Worm (Caenorhabditis elegans) whole organism, L2 larva: ENCODE results near the gene nhr-121.

Source experiments
- F13H6.1 ChIP-seq: sonication (generic microtip); optimal IDR thresholded peaks from 2 replicates; lab custom pipeline; 2016; ENCODE audit warnings: missing genetic modification characterization, missing compliant biosample characterization
- R02D3.7 ChIP-seq: fragments of 150-350 bp; optimal IDR thresholded peaks from 2 replicates; lab custom pipeline; 2014; ENCODE audit warnings: missing biosample characterization, missing genetic modification characterization
- aly-2 ChIP-seq: fragments of 150-350 bp; optimal IDR thresholded peaks from 2 replicates; lab custom pipeline; 2014; ENCODE audit warnings: missing biosample characterization, missing genetic modification characterization
- ama-1 ChIP-seq: fragments of 150-350 bp; optimal IDR thresholded peaks from 2 replicates; lab custom pipeline; 2018; ENCODE audit warnings: inconsistent platforms
- ceh-82 ChIP-seq: fragments of 150-350 bp; optimal IDR thresholded peaks from 2 replicates; lab custom pipeline; 2014; ENCODE audit warnings: missing biosample characterization, missing genetic modification characterization
- elt-1 ChIP-seq: fragments of 150-350 bp; optimal IDR thresholded peaks from 2 replicates; lab custom pipeline; 2014; ENCODE audit warnings: missing biosample characterization, missing genetic modification characterization
- elt-3 ChIP-seq: sonication (generic microtip); optimal IDR thresholded peaks from 2 replicates; lab custom pipeline; 2017; ENCODE audit warnings: missing biosample characterization, missing genetic modification characterization
- lin-13 ChIP-seq: fragments of 150-350 bp; optimal IDR thresholded peaks from 2 replicates; lab custom pipeline; 2014; ENCODE audit warnings: missing biosample characterization, missing genetic modification reagents, missing genetic modification characterization
- mab-5 ChIP-seq: fragments of 150-350 bp; optimal IDR thresholded peaks from 2 replicates; lab custom pipeline; 2014; ENCODE audit warnings: missing biosample characterization, missing genetic modification characterization
- nhr-11 ChIP-seq: fragments of 150-350 bp; optimal IDR thresholded peaks from 2 replicates; lab custom pipeline; 2014; ENCODE audit warnings: missing biosample characterization, missing genetic modification characterization
- unc-55 ChIP-seq: fragments of 150-350 bp; sonication (generic microtip); optimal IDR thresholded peaks from 3 replicates; lab custom pipeline; 2014; ENCODE audit warnings: missing biosample characterization, missing genetic modification reagents, missing genetic modification characterization
- ztf-11 ChIP-seq: sonication (generic microtip); optimal IDR thresholded peaks from 2 replicates; lab custom pipeline; 2017; ENCODE audit warnings: missing biosample characterization, missing genetic modification characterization

- TF ChIP-seq mab-5 (tag; lab: Kevin White, UChicago): no peak
- TF ChIP-seq R02D3.7 (tag; lab: Kevin White, UChicago): no peak
- TF ChIP-seq lin-13 (GFP tag; lab: Kevin White, UChicago): no peak
- no peak for TF ChIP-seq ama-1
- TF ChIP-seq aly-2 (tag; lab: Kevin White, UChicago): no peak
- no peak for TF ChIP-seq ceh-82 (tag; lab: Kevin White, UChicago)
- TF ChIP-seq F13H6.1 (tag; lab: Kevin White, UChicago): no peak
- no peak for TF ChIP-seq ztf-11 (tag; lab: Kevin White, UChicago)
- TF ChIP-seq elt-3 (tag; lab: Kevin White, UChicago): no peak
- TF ChIP-seq nhr-11: no peak
- TF ChIP-seq elt-1: no peak
- TF ChIP-seq unc-55 (GFP tag; lab: Kevin White, UChicago): no peak
These were observed 35.6 kb downstream of the nhr-121 start for ce11 chrIII:2418981-2419380.
